Worm (Caenorhabditis elegans): ENCODE measurements around the gene rgs-4.

DNA sequence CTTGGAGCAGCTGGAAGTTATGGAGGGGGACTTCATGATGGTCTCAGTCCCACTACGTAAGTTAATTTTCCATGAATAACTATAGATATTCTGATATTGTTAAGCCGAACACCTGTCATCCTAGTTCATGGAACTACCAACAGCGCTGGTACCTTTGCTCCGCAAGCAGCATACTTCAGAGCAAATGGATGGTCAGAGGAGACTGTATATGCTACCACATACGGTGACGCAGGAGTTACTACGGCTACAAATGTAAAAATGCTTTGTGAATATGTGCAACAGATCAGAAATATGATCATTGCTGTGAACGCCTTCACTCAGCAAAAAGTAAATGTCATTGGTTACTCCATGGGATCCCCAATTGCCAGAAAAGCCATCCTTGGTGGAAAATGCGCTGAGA, 48.4 kb upstream of the rgs-4 start:
- TF ChIP-seq ama-1 (optimal IDR thresholded peaks at IDR 0.05) (no peak), ztf-11 (tag; optimal IDR thresholded peaks at IDR 0.05) (no peak)
